Fruit fly (Drosophila melanogaster) whole organism: ENCODE data around the gene ACXB.

Experiments used
- CG8478 ChIP-seq: fragments of >200 bp; optimal IDR thresholded peaks from 2 replicates; lab custom pipeline; 2018; ENCODE audit warnings: inconsistent platforms
- Dll ChIP-seq: fragments of >200 bp; optimal IDR thresholded peaks from 2 replicates; lab custom pipeline; 2017
- EcR ChIP-seq, 2 experiments: fragments of >200 bp; optimal IDR thresholded peaks; 2 replicates each; lab custom pipeline; 2017; ENCODE audit warnings: missing biosample characterization in 2 of 2, missing genetic modification characterization in 2 of 2, missing genetic modification reagents in 2 of 2
- pan ChIP-seq: fragments of >200 bp; optimal IDR thresholded peaks from 2 replicates; lab custom pipeline; 2017
- psq ChIP-seq: fragments of >200 bp; optimal IDR thresholded peaks from 2 replicates; lab custom pipeline; 2017
- usp ChIP-seq: fragments of >200 bp; optimal IDR thresholded peaks from 2 replicates; lab custom pipeline; 2017; ENCODE audit warnings: missing biosample characterization, missing genetic modification characterization, mixed read lengths

ACXB gene

DNA sequence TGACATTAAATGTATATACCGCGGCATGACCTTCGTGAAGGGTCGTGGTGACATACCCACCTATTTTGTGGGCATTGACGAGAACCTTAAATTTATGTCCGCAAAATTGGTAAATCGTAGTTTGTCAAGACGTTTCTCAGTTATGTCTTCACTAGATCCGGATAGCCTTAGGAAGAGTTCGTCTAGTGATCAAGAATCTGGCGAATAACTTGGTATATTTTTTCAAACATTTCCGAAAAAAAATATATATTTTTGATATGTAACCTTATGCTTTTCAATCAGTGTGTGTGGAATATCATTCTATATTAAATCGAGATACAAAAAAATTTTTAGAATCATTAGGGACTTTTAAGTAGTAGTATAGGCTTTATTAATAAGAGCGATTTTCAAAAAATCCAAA lies at the start of gene ACXB:
Gene ACXB (plus strand): TSS at position 301 of the 400 bp plus-strand sequence.
- TF ChIP-seq Dll (lab: Kevin White, UChicago) (no peak), psq (lab: Kevin White, UChicago) (no peak), CG8478 (no peak), EcR (GFP tag; optimal IDR thresholded peaks at IDR 0.05; lab: Kevin White, UChicago) (no peak), usp (GFP tag; lab: Kevin White, UChicago) (no peak), pan (lab: Kevin White, UChicago) (no peak)

DNA sequence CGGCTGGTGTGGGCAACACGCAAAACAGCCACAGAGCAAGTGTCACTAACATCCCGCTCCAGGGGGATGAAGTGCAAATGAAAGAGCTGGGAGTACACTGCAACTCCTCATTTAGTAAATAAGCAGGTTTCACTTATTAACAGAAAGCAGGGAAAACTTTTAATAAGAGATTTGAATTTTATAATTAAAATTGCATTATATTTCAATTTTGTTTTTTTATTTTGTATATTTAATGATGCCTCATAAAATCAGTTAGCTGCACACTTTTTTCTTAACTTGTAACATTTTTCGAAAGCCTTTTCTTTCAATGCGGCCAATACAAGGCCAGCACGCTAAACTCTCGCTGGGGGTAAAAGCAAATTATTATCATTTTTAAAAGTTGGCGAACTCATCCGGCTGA lies 49.1 kb upstream of the ACXB start:
- no peak for TF ChIP-seq pan (lab: Kevin White, UChicago)
- no peak for TF ChIP-seq Dll (lab: Kevin White, UChicago)
- TF ChIP-seq CG8478: no peak
- TF ChIP-seq psq (lab: Kevin White, UChicago): no peak
- no peak for TF ChIP-seq usp (GFP tag; lab: Kevin White, UChicago)
- TF ChIP-seq EcR (GFP tag; optimal IDR thresholded peaks at IDR 0.05; lab: Kevin White, UChicago): no peak

DNA sequence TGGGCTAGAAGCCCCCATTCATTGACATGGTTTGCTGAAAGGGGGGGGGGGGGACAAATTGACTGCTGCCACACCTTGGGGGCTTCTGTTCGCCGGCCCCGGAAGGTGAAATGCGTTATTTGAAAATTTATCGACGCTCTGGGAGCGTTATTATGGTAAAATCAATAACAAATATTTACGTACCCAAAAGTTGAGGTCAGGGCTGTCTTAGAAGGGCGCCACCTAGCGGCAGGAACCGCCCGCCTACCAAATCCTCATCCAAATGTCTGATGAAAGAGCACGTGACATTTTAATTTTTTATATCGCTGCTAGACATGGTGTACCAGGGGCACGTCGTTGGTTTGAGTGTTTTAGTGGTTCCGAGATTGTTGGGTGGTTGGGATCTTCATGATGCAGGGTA lies 36.2 kb upstream of the ACXB start:
- TF ChIP-seq EcR (GFP tag; optimal IDR thresholded peaks at IDR 0.05; lab: Kevin White, UChicago) (no peak), usp (GFP tag; lab: Kevin White, UChicago) (no peak), pan (lab: Kevin White, UChicago) (no peak), psq (lab: Kevin White, UChicago) (no peak), Dll (lab: Kevin White, UChicago) (no peak), CG8478 (no peak)

DNA sequence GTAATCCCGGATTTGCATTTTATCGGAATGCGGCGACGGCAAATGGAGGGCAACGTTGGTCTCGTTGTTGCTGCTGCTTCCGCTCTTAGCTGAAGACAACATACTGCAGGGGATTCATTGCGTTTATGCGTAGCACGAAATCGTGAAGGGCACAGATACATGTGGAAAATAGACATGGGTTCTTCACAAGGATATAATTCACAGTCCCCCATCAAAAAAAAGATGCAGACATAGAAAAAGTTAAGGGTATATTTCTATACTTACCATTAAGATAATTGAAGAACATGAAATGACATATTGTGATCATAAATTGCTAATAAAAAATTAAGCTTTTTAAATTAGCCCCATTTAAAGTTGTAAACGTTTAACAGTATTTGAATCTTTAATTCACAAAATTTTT lies 25.0 kb upstream of the ACXB start:
- no peak for TF ChIP-seq CG8478
- no peak for TF ChIP-seq psq (lab: Kevin White, UChicago)
- no peak for TF ChIP-seq pan (lab: Kevin White, UChicago)
- no peak for TF ChIP-seq Dll (lab: Kevin White, UChicago)
- no peak for TF ChIP-seq usp (GFP tag; lab: Kevin White, UChicago)
- TF ChIP-seq EcR (GFP tag; optimal IDR thresholded peaks at IDR 0.05; lab: Kevin White, UChicago): no peak

DNA sequence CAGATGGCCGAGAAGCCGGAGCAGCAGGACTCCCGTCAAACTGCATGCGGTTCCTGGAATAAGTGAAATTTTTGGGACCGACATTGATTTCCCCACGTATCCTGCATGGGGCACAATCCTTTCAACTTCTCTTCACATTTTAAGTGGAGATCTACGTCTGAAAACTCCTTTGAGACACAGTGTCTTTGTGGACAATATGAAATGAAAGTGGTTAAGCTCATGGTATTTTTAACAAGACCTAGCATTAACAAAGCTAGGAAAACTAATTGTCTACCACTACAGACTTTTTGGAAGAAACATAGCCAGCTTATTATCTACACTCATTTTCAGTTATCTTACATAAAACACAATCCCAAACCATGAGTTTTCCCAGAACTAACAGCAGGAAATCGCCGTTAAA lies 4.4 kb upstream of the ACXB start, which contains the start of gene ACXC:
Gene ACXC (plus strand): TSS at position 301 of the 400 bp plus-strand sequence.
- TF ChIP-seq Dll (lab: Kevin White, UChicago) (no peak), CG8478 (no peak), usp (GFP tag; lab: Kevin White, UChicago) (no peak), pan (lab: Kevin White, UChicago) (no peak), psq (lab: Kevin White, UChicago) (no peak), EcR (GFP tag; optimal IDR thresholded peaks at IDR 0.05; lab: Kevin White, UChicago) (no peak)

DNA sequence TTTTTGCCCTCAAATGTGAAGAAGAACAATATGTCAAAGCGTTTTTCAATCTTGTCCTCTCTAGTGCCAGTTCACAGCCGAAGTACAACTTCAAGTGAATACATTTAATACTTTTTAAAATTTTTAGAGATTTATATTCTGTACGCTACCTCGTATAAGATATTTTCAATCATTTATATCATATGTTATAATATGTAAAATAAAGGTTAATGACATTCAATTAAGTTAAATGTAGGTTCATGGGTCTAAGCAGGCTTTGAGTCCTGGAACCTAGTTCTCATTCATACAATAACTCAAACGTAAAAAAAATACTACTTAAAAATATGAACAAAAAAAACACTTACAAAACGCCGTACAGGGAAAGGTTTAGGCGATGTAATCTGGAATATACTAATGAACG lies 4.2 kb downstream of the ACXB start, which contains the start of gene ACXA:
Gene ACXA (plus strand): TSS at position 301 of the 400 bp plus-strand sequence.
- TF ChIP-seq CG8478 (no peak), EcR (GFP tag; optimal IDR thresholded peaks at IDR 0.05; lab: Kevin White, UChicago) (no peak), usp (GFP tag; lab: Kevin White, UChicago) (no peak), psq (lab: Kevin White, UChicago) (no peak), Dll (lab: Kevin White, UChicago) (no peak), pan (lab: Kevin White, UChicago) (no peak)

DNA sequence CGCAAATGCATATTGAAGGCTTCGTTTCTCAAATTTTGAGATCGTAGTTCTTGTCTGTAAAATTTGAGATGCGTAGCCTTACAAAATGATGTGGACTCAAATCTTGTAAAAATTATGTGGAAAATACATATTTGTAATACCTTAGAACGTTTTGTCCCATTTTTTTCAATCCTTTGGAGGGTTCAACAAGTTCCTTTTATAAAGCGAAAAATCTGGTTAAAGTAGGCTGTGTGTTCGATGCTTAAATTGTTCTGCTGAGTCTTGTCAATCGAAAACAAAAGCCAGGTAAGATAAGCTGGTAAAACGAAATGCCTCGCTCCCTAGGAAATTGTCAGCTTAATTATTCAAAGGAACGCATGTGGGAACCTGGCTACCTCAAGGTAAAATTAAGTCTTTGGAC lies 8.7 kb downstream of the ACXB start, which contains the start of gene ACXE:
Gene ACXE (plus strand): TSS at position 301 of the 400 bp plus-strand sequence.
- TF ChIP-seq Dll (lab: Kevin White, UChicago): no peak
- TF ChIP-seq psq (lab: Kevin White, UChicago): no peak
- no peak for TF ChIP-seq EcR (GFP tag; optimal IDR thresholded peaks at IDR 0.05; lab: Kevin White, UChicago)
- no peak for TF ChIP-seq usp (GFP tag; lab: Kevin White, UChicago)
- no peak for TF ChIP-seq pan (lab: Kevin White, UChicago)
- no peak for TF ChIP-seq CG8478

DNA sequence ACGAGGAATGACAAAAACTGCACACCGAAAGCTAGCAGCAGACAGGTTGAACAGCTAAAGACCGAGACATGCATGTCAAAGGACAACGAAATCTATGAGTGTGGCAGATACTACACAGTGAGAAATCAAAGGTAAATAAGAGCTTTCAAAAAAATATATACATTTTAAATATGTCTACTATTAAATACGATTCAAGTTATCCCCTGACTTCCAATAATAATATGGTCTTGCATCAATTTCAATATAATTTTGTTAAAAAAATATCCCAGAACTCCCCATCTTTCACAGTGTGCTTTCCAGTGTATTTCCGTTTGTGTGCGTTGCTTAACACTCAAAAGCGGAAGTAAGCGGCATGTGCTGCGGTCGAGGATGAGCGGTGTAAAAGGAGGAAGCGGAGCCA lies 16.4 kb downstream of the ACXB start:
- no peak for TF ChIP-seq EcR (GFP tag; optimal IDR thresholded peaks at IDR 0.05; lab: Kevin White, UChicago)
- TF ChIP-seq psq (lab: Kevin White, UChicago): no peak
- no peak for TF ChIP-seq usp (GFP tag; lab: Kevin White, UChicago)

DNA sequence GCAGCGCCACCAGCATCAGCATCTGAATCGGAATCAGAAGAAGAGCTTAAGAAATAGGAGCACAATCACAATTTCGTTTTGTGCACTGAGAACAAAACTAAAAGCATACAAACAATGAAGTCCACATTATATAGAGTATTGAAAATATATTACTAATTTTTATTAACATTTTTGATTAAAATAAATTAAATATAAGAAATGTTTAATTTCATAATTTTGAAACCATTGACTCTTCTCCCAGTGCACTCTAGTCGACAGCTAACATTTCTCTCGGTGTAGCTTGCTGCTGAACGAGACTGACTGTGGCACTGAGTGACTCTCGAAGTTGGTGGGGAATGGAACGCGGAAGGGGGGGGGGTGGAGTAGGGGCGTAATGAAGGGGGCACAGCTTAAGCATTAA lies 34.1 kb downstream of the ACXB start:
- no peak for TF ChIP-seq usp (GFP tag; lab: Kevin White, UChicago)
- no peak for TF ChIP-seq pan (lab: Kevin White, UChicago)
- TF ChIP-seq psq (lab: Kevin White, UChicago): no peak
- TF ChIP-seq EcR (GFP tag; optimal IDR thresholded peaks at IDR 0.05; lab: Kevin White, UChicago): no peak
- TF ChIP-seq CG8478: no peak
- no peak for TF ChIP-seq Dll (lab: Kevin White, UChicago)

DNA sequence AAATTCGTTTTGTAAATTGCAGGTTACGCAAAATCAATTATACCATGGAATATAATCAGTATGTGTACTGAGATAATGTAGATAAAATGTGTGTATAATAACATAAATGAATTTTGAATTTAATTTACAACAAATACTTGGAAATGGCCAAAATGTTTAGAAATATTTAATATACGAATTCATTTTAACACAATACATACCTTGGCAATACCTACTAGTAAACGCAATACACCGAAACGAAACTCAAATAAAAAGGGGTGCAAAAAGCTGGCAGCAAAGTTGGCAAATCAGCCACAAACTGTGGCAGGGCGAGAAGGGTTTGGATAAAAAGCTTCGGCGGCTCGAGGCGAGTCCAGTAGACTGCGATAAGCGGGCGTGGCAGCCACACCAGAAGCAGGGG lies 49.7 kb downstream of the ACXB start, which contains the start of gene CG16800:
Gene CG16800 (plus strand): TSS at position 301 of the 400 bp plus-strand sequence.
- TF ChIP-seq CG8478 (no peak), usp (GFP tag; lab: Kevin White, UChicago) (no peak), psq (lab: Kevin White, UChicago) (no peak), EcR (GFP tag; optimal IDR thresholded peaks at IDR 0.05; lab: Kevin White, UChicago) (no peak), pan (lab: Kevin White, UChicago) (no peak), Dll (lab: Kevin White, UChicago) (no peak)

DNA sequence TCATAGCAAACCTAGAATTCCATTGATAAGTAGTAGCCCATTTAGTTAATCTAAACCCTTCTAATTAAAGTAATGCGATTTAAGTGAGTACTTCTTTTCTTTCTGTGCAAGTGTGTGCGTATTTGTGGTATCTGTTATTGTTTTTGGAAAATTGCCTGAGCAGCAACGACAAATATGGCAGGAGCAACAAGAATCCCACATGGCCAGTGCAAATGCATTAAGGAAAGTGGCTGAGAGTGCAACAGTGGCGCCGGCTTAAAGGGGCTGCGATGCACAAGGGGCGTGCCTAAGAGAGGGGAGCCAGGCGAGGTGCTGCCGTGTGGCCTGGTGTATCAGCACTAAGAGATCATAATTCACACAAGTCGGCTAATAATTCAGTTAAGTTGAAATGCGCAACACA lies 53.0 kb downstream of the ACXB start:
- no peak for TF ChIP-seq psq (lab: Kevin White, UChicago)
- no peak for TF ChIP-seq CG8478
- TF ChIP-seq EcR (GFP tag; optimal IDR thresholded peaks at IDR 0.05; lab: Kevin White, UChicago): no peak
- no peak for TF ChIP-seq usp (GFP tag; lab: Kevin White, UChicago)
- no peak for TF ChIP-seq pan (lab: Kevin White, UChicago)
- TF ChIP-seq Dll (lab: Kevin White, UChicago): no peak
